Fruit fly (Drosophila melanogaster): Measurements from ENCODE around the gene CG8132.

CG8132 gene

DNA sequence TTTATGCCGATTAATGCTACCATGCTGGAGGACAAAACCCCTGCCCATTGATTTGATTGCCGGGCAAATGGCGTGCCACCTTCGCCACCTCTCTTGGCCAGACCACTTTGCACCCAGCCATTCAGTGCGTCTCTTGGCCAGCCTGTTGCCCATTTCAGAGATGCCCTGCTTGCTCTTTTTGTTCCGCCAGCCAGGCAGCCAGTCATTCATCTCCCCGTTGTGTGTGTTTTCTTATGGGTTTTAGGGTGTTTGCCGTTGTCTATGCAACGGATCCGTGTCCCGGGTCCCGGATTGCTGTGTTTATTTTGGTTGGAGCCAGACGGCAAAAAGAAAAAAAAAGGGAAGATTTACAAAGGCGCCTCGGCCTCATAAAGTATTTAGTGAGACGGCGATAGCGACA is 5.3 kb upstream of the CG8132 start (continued):
- TF ChIP-seq pnt (GFP tag; optimal IDR thresholded peaks at IDR 0.05) (no peak), CG8089 (GFP tag; optimal IDR thresholded peaks at IDR 0.05) (no peak), Scr (GFP tag; IDR thresholded peaks at IDR 0.05; ENCODE audit: partially characterized antibody) (no peak), tna (GFP tag; IDR thresholded peaks at IDR 0.05; ENCODE audit: partially characterized antibody) (no peak), bbx (GFP tag; IDR thresholded peaks at IDR 0.05; ENCODE audit: partially characterized antibody) (no peak), CG4282 (GFP tag; optimal IDR thresholded peaks at IDR 0.05) (no peak), CG8924 (tag; optimal IDR thresholded peaks at IDR 0.05) (no peak), CG13894 (tag; optimal IDR thresholded peaks at IDR 0.05) (no peak), sens-2 (GFP tag; IDR thresholded peaks at IDR 0.05) (no peak), dpn (GFP tag; optimal IDR thresholded peaks at IDR 0.05) (no peak), eyg (GFP tag; optimal IDR thresholded peaks at IDR 0.05) (no peak), CG1603 (tag; optimal IDR thresholded peaks at IDR 0.05) (no peak), CG5245 (GFP tag; optimal IDR thresholded peaks at IDR 0.05) (no peak), sd (tag; optimal IDR thresholded peaks at IDR 0.05) (no peak), ci (GFP tag; IDR thresholded peaks at IDR 0.05) (no peak), Fer2 (tag; optimal IDR thresholded peaks at IDR 0.05) (no peak), p53 (GFP tag; optimal IDR thresholded peaks at IDR 0.05) (no peak), gcm (GFP tag; optimal IDR thresholded peaks at IDR 0.05) (no peak), Poxn (GFP tag; IDR thresholded peaks at IDR 0.05) (no peak), inv (GFP tag; IDR thresholded peaks at IDR 0.05; ENCODE audit: partially characterized antibody) (no peak), wor (GFP tag; IDR thresholded peaks at IDR 0.05) (no peak), Dfd (GFP tag; optimal IDR thresholded peaks at IDR 0.05) (no peak), Hmx (GFP tag; optimal IDR thresholded peaks at IDR 0.05) (no peak), psq (GFP tag; optimal IDR thresholded peaks at IDR 0.05) (no peak), Sin3A (optimal IDR thresholded peaks at IDR 0.05) (no peak), Sox100B (GFP tag; optimal IDR thresholded peaks at IDR 0.05) (no peak), CG4360 (GFP tag; IDR thresholded peaks at IDR 0.05) (0 out of 2 replicates have a peak, but pooled peaks have one; percentile 11), dysf (GFP tag; IDR thresholded peaks at IDR 0.05) (no peak)

DNA sequence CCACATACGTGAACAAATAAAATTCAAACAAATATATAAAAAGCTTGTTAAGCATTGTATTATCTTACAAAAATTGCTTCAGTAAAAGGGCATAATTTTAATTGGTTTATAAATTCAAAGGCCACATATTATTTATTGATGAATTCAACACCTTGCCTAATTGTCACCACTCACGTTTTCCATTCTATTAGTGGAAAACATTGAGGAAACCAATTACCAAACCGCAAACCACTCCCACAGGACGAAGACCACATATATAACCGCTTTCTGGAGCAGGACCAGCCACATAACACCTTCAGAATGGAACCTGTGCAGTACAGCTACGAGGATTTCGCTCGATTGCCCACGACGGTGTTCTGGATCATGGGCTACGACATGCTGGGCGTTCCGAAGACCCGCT is 3.4 kb upstream of the CG8132 start, which contains the start of gene Or85f:
Or85f (plus strand) TSS at position 301 of the 400 bp plus-strand sequence.
- TF ChIP-seq abd-A (tag; optimal IDR thresholded peaks at IDR 0.05): no peak
- no peak for TF ChIP-seq Neu2 (GFP tag; optimal IDR thresholded peaks at IDR 0.05; ENCODE audit: borderline replicate concordance)
- no peak for TF ChIP-seq BEAF-32 (GFP tag; optimal IDR thresholded peaks at IDR 0.05)
- TF ChIP-seq CG1529 (GFP tag; optimal IDR thresholded peaks at IDR 0.05): no peak
- no peak for TF ChIP-seq lov (optimal IDR thresholded peaks at IDR 0.05)
- no peak for TF ChIP-seq lov (GFP tag; IDR thresholded peaks at IDR 0.05)

DNA sequence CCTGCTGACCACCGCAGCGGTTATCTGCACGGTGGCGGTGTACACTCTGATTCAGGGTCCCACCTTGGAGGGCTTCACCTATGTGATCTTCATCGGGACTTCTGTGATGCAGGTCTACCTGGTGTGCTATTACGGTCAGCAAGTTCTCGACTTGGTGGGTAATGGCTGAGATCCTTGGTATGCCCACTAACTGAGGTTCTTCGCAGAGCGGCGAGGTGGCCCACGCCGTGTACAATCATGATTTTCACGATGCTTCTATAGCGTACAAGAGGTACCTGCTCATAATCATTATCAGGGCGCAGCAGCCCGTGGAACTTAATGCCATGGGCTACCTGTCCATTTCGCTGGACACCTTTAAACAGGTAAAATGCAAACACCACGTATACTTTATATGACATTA is 2.2 kb upstream of the CG8132 start:
- TF ChIP-seq mirr (GFP tag; optimal IDR thresholded peaks at IDR 0.05): no peak
- TF ChIP-seq slou (GFP tag; optimal IDR thresholded peaks at IDR 0.05): no peak
- peak in 1 of 2 experiments; percentile 67 for TF ChIP-seq tll (GFP tag; optimal IDR thresholded peaks at IDR 0.05)
- TF ChIP-seq Rfx (GFP tag; IDR thresholded peaks at IDR 0.05): no peak
- no peak for TF ChIP-seq bowl (GFP tag; IDR thresholded peaks at IDR 0.05)
- TF ChIP-seq zen (tag; optimal IDR thresholded peaks at IDR 0.05): peak; percentile 58
- TF ChIP-seq cad (GFP tag; optimal IDR thresholded peaks at IDR 0.05): peak; percentile 43
- no peak for TF ChIP-seq crol (GFP tag; IDR thresholded peaks at IDR 0.05)
- no peak for TF ChIP-seq ap (GFP tag; IDR thresholded peaks at IDR 0.05)
- TF ChIP-seq fru (optimal IDR thresholded peaks at IDR 0.05): no peak
- peak; percentile 5 for TF ChIP-seq CG15479 (GFP tag; optimal IDR thresholded peaks at IDR 0.05)
- no peak for TF ChIP-seq Bteb2 (GFP tag; optimal IDR thresholded peaks at IDR 0.05)
